Fruit fly (Drosophila melanogaster): ENCODE data around the gene Sec61gamma.

- TF ChIP-seq achi (GFP tag; optimal IDR thresholded peaks at IDR 0.05): no peak
- peak; percentile 12 for TF ChIP-seq Sox14 (GFP tag; optimal IDR thresholded peaks at IDR 0.05)
Measured at dm6 chrX:19637002-19637420, 6.1 kb upstream of the Sec61gamma start.
